Fruit fly (Drosophila melanogaster): ENCODE results near the gene CG17744.

The CG17744 gene

DNA sequence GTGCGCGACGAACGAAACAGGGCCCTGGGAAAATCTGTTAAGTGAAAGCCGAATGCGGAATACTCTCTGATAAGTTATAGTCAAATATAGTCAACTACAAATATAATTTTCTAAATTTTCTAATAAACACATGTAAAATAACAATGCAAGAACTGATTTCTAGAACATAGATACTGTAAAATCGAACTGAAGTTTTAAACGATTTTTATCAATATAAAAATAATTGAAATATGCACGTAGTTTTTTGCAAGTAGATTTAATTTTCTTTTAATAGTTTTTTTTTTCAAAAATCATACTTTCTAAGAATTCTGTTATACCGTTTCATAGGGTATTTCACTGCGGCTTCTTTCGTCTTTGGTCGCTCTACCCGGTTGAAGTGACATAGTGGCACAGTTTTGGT, 18.2 kb downstream of the CG17744 start (continued):
- TF ChIP-seq Ets96B (tag; optimal IDR thresholded peaks at IDR 0.05) (peak; percentile 39), vri (GFP tag; optimal IDR thresholded peaks at IDR 0.05) (no peak), cyc (GFP tag; optimal IDR thresholded peaks at IDR 0.05) (no peak), Eip78C (GFP tag) (peak; percentile 84), Met (GFP tag; optimal IDR thresholded peaks at IDR 0.05) (peak; percentile 15), CG11902 (GFP tag; optimal IDR thresholded peaks at IDR 0.05) (peak; percentile 3), dac (GFP tag; optimal IDR thresholded peaks at IDR 0.05) (no peak), CG9139 (GFP tag; optimal IDR thresholded peaks at IDR 0.05) (peak; percentile 12), CG3919 (GFP tag; optimal IDR thresholded peaks at IDR 0.05) (peak; percentile 43), CG10631 (GFP tag; optimal IDR thresholded peaks at IDR 0.05) (peak; percentile 27), topi (GFP tag; optimal IDR thresholded peaks at IDR 0.05) (peak; percentile 28), salr (GFP tag; optimal IDR thresholded peaks at IDR 0.05) (peak in 1 of 2 experiments; percentile 63), acj6 (GFP tag; optimal IDR thresholded peaks at IDR 0.05) (peak; percentile 48), CG8632 (GFP tag; optimal IDR thresholded peaks at IDR 0.05) (peak; percentile 23), CG6854 (GFP tag; optimal IDR thresholded peaks at IDR 0.05) (no peak), fd85E (GFP tag; optimal IDR thresholded peaks at IDR 0.05) (no peak), Lpt (GFP tag; optimal IDR thresholded peaks at IDR 0.05) (peak; percentile 15), CG4318 (GFP tag; optimal IDR thresholded peaks at IDR 0.05) (peak; percentile 6), dsx (GFP tag; optimal IDR thresholded peaks at IDR 0.05; ENCODE audit: poor library complexity, severe bottlenecking) (peak; percentile 42), CG10669 (GFP tag; optimal IDR thresholded peaks at IDR 0.05) (peak; percentile 36), Hr4 (GFP tag; optimal IDR thresholded peaks at IDR 0.05) (peak; percentile 53), eg (GFP tag; IDR thresholded peaks at IDR 0.05) (peak; percentile 40; the same call in 1 of the 3 replicates)

DNA sequence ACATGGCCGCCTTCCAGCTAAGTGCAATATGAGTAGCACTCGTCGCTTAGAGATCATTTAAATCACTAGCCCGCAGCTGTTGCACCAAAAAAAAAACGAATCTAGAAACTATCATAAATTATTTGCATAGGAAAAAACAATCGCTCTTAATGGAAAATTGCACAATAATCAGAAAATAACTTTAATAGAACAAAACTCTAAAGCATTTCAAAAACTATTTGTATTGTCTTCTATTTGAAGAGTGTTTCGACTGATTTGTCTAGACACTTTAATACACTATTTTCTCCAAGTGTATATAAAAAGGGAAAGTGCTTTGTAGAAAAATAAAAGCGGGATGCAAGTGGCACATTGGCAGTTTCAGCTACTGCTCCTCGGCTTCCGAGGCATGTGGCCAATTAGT, 20.2 kb downstream of the CG17744 start:
- TF ChIP-seq fd85E (GFP tag; optimal IDR thresholded peaks at IDR 0.05) (no peak), CG6276 (GFP tag; optimal IDR thresholded peaks at IDR 0.05) (no peak), CG8319 (GFP tag; optimal IDR thresholded peaks at IDR 0.05) (no peak), Sox15 (GFP tag; optimal IDR thresholded peaks at IDR 0.05) (no peak), CG6854 (GFP tag; optimal IDR thresholded peaks at IDR 0.05) (no peak), CG1621 (tag; optimal IDR thresholded peaks at IDR 0.05) (no peak), spab (GFP tag; optimal IDR thresholded peaks at IDR 0.05) (no peak), CG32006 (GFP tag; optimal IDR thresholded peaks at IDR 0.05) (peak; percentile 49), fkh (GFP tag; optimal IDR thresholded peaks at IDR 0.05) (no peak), CG4318 (GFP tag; optimal IDR thresholded peaks at IDR 0.05) (no peak), CG7368 (GFP tag; optimal IDR thresholded peaks at IDR 0.05) (no peak), svp (GFP tag) (no peak), CG10631 (GFP tag; optimal IDR thresholded peaks at IDR 0.05) (no peak), Smox (GFP tag; optimal IDR thresholded peaks at IDR 0.05) (no peak), CG16779 (tag; optimal IDR thresholded peaks at IDR 0.05) (no peak), net (GFP tag; optimal IDR thresholded peaks at IDR 0.05) (no peak), eg (GFP tag; IDR thresholded peaks at IDR 0.05) (no peak), Lpt (GFP tag; optimal IDR thresholded peaks at IDR 0.05) (no peak), CG34406 (GFP tag; optimal IDR thresholded peaks at IDR 0.05) (no peak), CG6163 (GFP tag; IDR thresholded peaks at IDR 0.05) (0 out of 3 replicates have a peak, but pooled peaks have one; percentile 18), Met (GFP tag; optimal IDR thresholded peaks at IDR 0.05) (no peak), topi (GFP tag; optimal IDR thresholded peaks at IDR 0.05) (no peak), Hr38 (GFP tag; optimal IDR thresholded peaks at IDR 0.05) (no peak), cyc (GFP tag; optimal IDR thresholded peaks at IDR 0.05) (no peak), OdsH (GFP tag; optimal IDR thresholded peaks at IDR 0.05) (no peak), dac (GFP tag; optimal IDR thresholded peaks at IDR 0.05) (no peak), CG9139 (GFP tag; optimal IDR thresholded peaks at IDR 0.05) (no peak), ss (GFP tag; optimal IDR thresholded peaks at IDR 0.05) (no peak), salr (GFP tag; optimal IDR thresholded peaks at IDR 0.05) (peak in 1 of 2 experiments; percentile 20), Eip93F (GFP tag; optimal IDR thresholded peaks at IDR 0.05) (no peak), Sox102F (GFP tag; optimal IDR thresholded peaks at IDR 0.05) (no peak), Blimp-1 (GFP tag; optimal IDR thresholded peaks at IDR 0.05) (no peak), Hr39 (GFP tag; optimal IDR thresholded peaks at IDR 0.05) (no peak), lz (GFP tag; optimal IDR thresholded peaks at IDR 0.05) (no peak), CG11902 (GFP tag; optimal IDR thresholded peaks at IDR 0.05) (no peak), CG11294 (GFP tag; IDR thresholded peaks at IDR 0.05) (no peak), fd59A (GFP tag; optimal IDR thresholded peaks at IDR 0.05) (no peak), achi (GFP tag; optimal IDR thresholded peaks at IDR 0.05) (peak; percentile 5), dsx (GFP tag; optimal IDR thresholded peaks at IDR 0.05; ENCODE audit: poor library complexity, severe bottlenecking) (no peak), Gug (GFP tag; IDR thresholded peaks at IDR 0.05) (peak; percentile 16; the same call in 1 of the 2 replicates), Hr4 (GFP tag; optimal IDR thresholded peaks at IDR 0.05) (peak; percentile 45), Eip78C (GFP tag) (peak; percentile 79)

Measured in whole organism, prepupa.